Fruit fly (Drosophila melanogaster): ENCODE data around the gene CG14075.

- TF ChIP-seq Hr96 (GFP tag; optimal IDR thresholded peaks at IDR 0.05) (no peak), bab1 (GFP tag; optimal IDR thresholded peaks at IDR 0.05) (no peak), tj (GFP tag; optimal IDR thresholded peaks at IDR 0.05) (no peak), ovo (GFP tag; optimal IDR thresholded peaks at IDR 0.05) (no peak), Mnt (GFP tag; optimal IDR thresholded peaks at IDR 0.05) (no peak)
Observed at dm6 chr3L:18968193-18968969, 16.4 kb upstream of the CG14075 start.

Data from whole organism, adult.